Worm (Caenorhabditis elegans) whole organism, early embryonic: ENCODE measurements around the gene E02H9.9.
"Not testable (repeated sequence)": the region's sequence is repeated elsewhere in the genome, so short reads cannot be mapped to it uniquely, and the experiment has no call there.

ENCODE experiments used
- F13C5.2 ChIP-seq: sonication (generic microtip); optimal IDR thresholded peaks from 2 replicates; lab custom pipeline; 2017; ENCODE audit warnings: mild to moderate bottlenecking, missing genetic modification characterization, inconsistent platforms, missing compliant biosample characterization
- aly-1 ChIP-seq: sonication (generic microtip); optimal IDR thresholded peaks from 2 replicates; lab custom pipeline; 2016; ENCODE audit warnings: missing genetic modification characterization, missing compliant biosample characterization
- ama-1 ChIP-seq: fragments of 150-350 bp; optimal IDR thresholded peaks from 2 replicates; lab custom pipeline; 2014
- ceh-36 ChIP-seq: sonication (generic microtip); optimal IDR thresholded peaks from 2 replicates; lab custom pipeline; 2016; ENCODE audit warnings: missing genetic modification characterization, inconsistent platforms, missing compliant biosample characterization
- scrt-1 ChIP-seq: fragments of 200-800 bp; sonication (Bioruptor generic); IDR thresholded peaks from 2 replicates; pipeline ENCODE4 v1.3.6; 2022; ENCODE audit warnings: missing genetic modification characterization, missing compliant biosample characterization
- tbx-11 ChIP-seq: fragments of 200-800 bp; sonication (Bioruptor generic); IDR thresholded peaks from 2 replicates; pipeline ENCODE4 v1.3.6; 2022; ENCODE audit warnings: missing genetic modification characterization, missing compliant biosample characterization
- tra-4 ChIP-seq: sonication (generic microtip); optimal IDR thresholded peaks from 2 replicates; lab custom pipeline; 2017; ENCODE audit warnings: missing genetic modification characterization, missing compliant biosample characterization

- not testable (repeated sequence) for TF ChIP-seq ama-1 (lab: Kevin White, UChicago); tbx-11 (GFP tag; lab: Robert Waterston, UW); tra-4 (tag; lab: Kevin White, UChicago); F13C5.2 (tag; lab: Kevin White, UChicago); scrt-1; aly-1 (tag; lab: Kevin White, UChicago)
- TF ChIP-seq ceh-36 (tag; lab: Kevin White, UChicago), result peak; percentile 69
Measured at ce11 chrIII:2455456-2455855, 12.6 kb downstream of the E02H9.9 start.
